Fruit fly (Drosophila melanogaster): Measurements from ENCODE around the gene CG33687.
A peak's percentile ranks its signal among the peaks of the same experiment; 100 is the strongest.

The CG33687 gene

dm6 chr3L:16177309-16177708 lies 20.4 kb upstream of the CG33687 start:
- TF ChIP-seq N (GFP tag; optimal IDR thresholded peaks at IDR 0.05) (no peak), Dfd (GFP tag; optimal IDR thresholded peaks at IDR 0.05) (no peak), Rel (GFP tag; optimal IDR thresholded peaks at IDR 0.05) (no peak), Rel (tag; optimal IDR thresholded peaks at IDR 0.05) (peak; percentile 17), Hnf4 (GFP tag; optimal IDR thresholded peaks at IDR 0.05) (no peak), woc (GFP tag; optimal IDR thresholded peaks at IDR 0.05) (peak; percentile 69), OdsH (GFP tag; optimal IDR thresholded peaks at IDR 0.05) (peak; percentile 62), HLH106 (tag; optimal IDR thresholded peaks at IDR 0.05) (peak; percentile 76), CrebA (GFP tag; optimal IDR thresholded peaks at IDR 0.05; ENCODE audit: borderline replicate concordance) (no peak), h (GFP tag; optimal IDR thresholded peaks at IDR 0.05) (peak; percentile 56), psq (GFP tag; optimal IDR thresholded peaks at IDR 0.05) (peak; percentile 61), foxo (GFP tag; optimal IDR thresholded peaks at IDR 0.05) (peak in 1 of 2 experiments; percentile 61), sv (GFP tag; optimal IDR thresholded peaks at IDR 0.05) (no peak), dsf (GFP tag; optimal IDR thresholded peaks at IDR 0.05; ENCODE audit: borderline replicate concordance) (no peak), rgr (GFP tag; optimal IDR thresholded peaks at IDR 0.05) (peak; percentile 45), Myc (optimal IDR thresholded peaks at IDR 0.05) (no peak), Hr83 (GFP tag; optimal IDR thresholded peaks at IDR 0.05; ENCODE audit: poor library complexity, severe bottlenecking) (peak; percentile 42), tai (GFP tag; optimal IDR thresholded peaks at IDR 0.05) (no peak), lola (GFP tag; optimal IDR thresholded peaks at IDR 0.05) (no peak), fru (GFP tag; optimal IDR thresholded peaks at IDR 0.05) (peak; percentile 48), br (GFP tag; optimal IDR thresholded peaks at IDR 0.05) (peak; percentile 36), dmrt93B (GFP tag; optimal IDR thresholded peaks at IDR 0.05) (peak; percentile 15), Mio (GFP tag; optimal IDR thresholded peaks at IDR 0.05) (no peak), CG9705 (GFP tag; optimal IDR thresholded peaks at IDR 0.05) (peak; percentile 40), sage (GFP tag; optimal IDR thresholded peaks at IDR 0.05) (no peak), jim (GFP tag; optimal IDR thresholded peaks at IDR 0.05) (no peak), brk (GFP tag; optimal IDR thresholded peaks at IDR 0.05) (peak; percentile 22), Dif (GFP tag; optimal IDR thresholded peaks at IDR 0.05; ENCODE audit: partially characterized antibody) (peak; percentile 63), CG32264 (GFP tag; optimal IDR thresholded peaks at IDR 0.05) (no peak), Hr78 (GFP tag; optimal IDR thresholded peaks at IDR 0.05) (no peak), Vsx2 (GFP tag; optimal IDR thresholded peaks at IDR 0.05; ENCODE audit: partially characterized antibody) (peak; percentile 70), Sp1 (GFP tag; optimal IDR thresholded peaks at IDR 0.05) (peak; percentile 72), ey (GFP tag; optimal IDR thresholded peaks at IDR 0.05) (peak; percentile 45), Jra (GFP tag; optimal IDR thresholded peaks at IDR 0.05) (no peak), usp (GFP tag; optimal IDR thresholded peaks at IDR 0.05) (no peak), pan (optimal IDR thresholded peaks at IDR 0.05) (no peak), Abd-B (GFP tag; optimal IDR thresholded peaks at IDR 0.05) (no peak), dl (GFP tag; optimal IDR thresholded peaks at IDR 0.05; ENCODE audit: insufficient read depth in 1 of 2, partially characterized antibody in 2 of 2) (peak in 1 of 2 experiments; percentile 22), GATAd (GFP tag; optimal IDR thresholded peaks at IDR 0.05) (no peak)

DNA sequence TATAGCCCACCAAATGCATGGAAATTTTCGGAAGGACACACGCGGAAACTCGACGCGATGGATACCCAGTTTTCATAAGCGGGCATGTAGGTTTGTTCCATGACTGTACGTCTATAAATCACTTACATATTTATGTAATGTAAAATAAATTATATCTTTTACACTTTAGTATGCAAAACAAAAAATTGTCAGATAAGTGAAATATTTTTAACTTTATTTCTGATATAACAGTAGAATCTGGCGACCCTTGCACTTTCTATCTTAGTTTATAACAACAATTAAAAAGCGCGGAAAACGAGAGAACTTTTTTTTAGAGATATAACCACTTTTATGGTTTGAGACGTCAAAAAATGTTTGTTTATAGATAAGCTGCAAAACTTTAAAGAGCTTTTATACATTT lies 19.9 kb upstream of the CG33687 start:
- TF ChIP-seq Jra (GFP tag; optimal IDR thresholded peaks at IDR 0.05), result no peak
- no peak for TF ChIP-seq Myc (optimal IDR thresholded peaks at IDR 0.05)
- no peak for TF ChIP-seq fru (GFP tag; optimal IDR thresholded peaks at IDR 0.05)
- no peak for TF ChIP-seq psq (GFP tag; optimal IDR thresholded peaks at IDR 0.05)
- TF ChIP-seq rgr (GFP tag; optimal IDR thresholded peaks at IDR 0.05), result no peak
- TF ChIP-seq foxo (GFP tag; optimal IDR thresholded peaks at IDR 0.05), result no peak

- TF ChIP-seq dl (GFP tag; optimal IDR thresholded peaks at IDR 0.05; ENCODE audit: insufficient read depth in 1 of 2, partially characterized antibody in 2 of 2) (peak in 1 of 2 experiments; percentile 35), Vsx2 (GFP tag; optimal IDR thresholded peaks at IDR 0.05; ENCODE audit: partially characterized antibody) (peak; percentile 31), Rel (GFP tag; optimal IDR thresholded peaks at IDR 0.05) (peak; percentile 31), Rel (tag; optimal IDR thresholded peaks at IDR 0.05) (peak; percentile 13), Hr83 (GFP tag; optimal IDR thresholded peaks at IDR 0.05; ENCODE audit: poor library complexity, severe bottlenecking) (peak; percentile 78), woc (GFP tag; optimal IDR thresholded peaks at IDR 0.05) (peak; percentile 79), OdsH (GFP tag; optimal IDR thresholded peaks at IDR 0.05) (no peak), dmrt93B (GFP tag; optimal IDR thresholded peaks at IDR 0.05) (no peak), lola (GFP tag; optimal IDR thresholded peaks at IDR 0.05) (no peak), Dif (GFP tag; optimal IDR thresholded peaks at IDR 0.05; ENCODE audit: partially characterized antibody) (peak; percentile 10)
Observed at dm6 chr3L:16178433-16178832, 19.2 kb upstream of the CG33687 start.
